Worm (Caenorhabditis elegans): ENCODE results near the gene irld-64.

irld-64 gene

DNA sequence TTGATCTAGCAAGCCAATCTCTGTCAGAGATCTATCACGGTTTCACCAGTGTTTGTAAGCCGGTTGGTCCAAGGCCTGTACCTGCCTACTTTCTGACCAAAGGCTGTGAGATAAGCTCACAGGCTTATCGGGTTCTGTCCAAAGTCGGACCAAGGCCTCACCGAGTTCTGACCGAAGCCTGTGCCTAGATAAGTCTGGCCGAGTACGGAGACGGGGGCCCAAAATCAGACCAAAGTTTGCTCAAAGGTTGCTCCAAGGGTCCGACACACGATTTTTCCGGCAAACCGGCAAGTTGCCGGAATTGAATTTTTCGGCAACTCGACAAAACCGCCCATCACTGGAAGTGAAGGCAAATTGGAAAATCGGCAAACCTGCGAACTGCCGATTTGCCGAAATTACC, 1.2 kb upstream of the irld-64 start:
- TF ChIP-seq odd-2 (tag; optimal IDR thresholded peaks at IDR 0.05) (no peak), fkh-10 (GFP tag; optimal IDR thresholded peaks at IDR 0.05) (no peak), hlh-8 (tag; optimal IDR thresholded peaks at IDR 0.05) (no peak), pha-2 (tag; optimal IDR thresholded peaks at IDR 0.05) (no peak), F13H6.1 (tag; optimal IDR thresholded peaks at IDR 0.05) (no peak), ceh-9 (tag; optimal IDR thresholded peaks at IDR 0.05) (no peak), ceh-14 (tag; optimal IDR thresholded peaks at IDR 0.05) (no peak), npax-4 (tag; optimal IDR thresholded peaks at IDR 0.05) (no peak), ceh-22 (tag; optimal IDR thresholded peaks at IDR 0.05) (no peak), sox-4 (tag; optimal IDR thresholded peaks at IDR 0.05) (no peak), C08G9.2 (tag; optimal IDR thresholded peaks at IDR 0.05) (no peak), pha-4 (tag; optimal IDR thresholded peaks at IDR 0.05) (no peak), sdc-2 (tag; optimal IDR thresholded peaks at IDR 0.05) (no peak), ahr-1 (tag; optimal IDR thresholded peaks at IDR 0.05) (no peak), mec-3 (tag; optimal IDR thresholded peaks at IDR 0.05; ENCODE audit: borderline replicate concordance) (no peak), ceh-31 (tag; optimal IDR thresholded peaks at IDR 0.05) (no peak), nhr-11 (tag; optimal IDR thresholded peaks at IDR 0.05) (no peak), hlh-13 (GFP tag; optimal IDR thresholded peaks at IDR 0.05) (no peak)

DNA sequence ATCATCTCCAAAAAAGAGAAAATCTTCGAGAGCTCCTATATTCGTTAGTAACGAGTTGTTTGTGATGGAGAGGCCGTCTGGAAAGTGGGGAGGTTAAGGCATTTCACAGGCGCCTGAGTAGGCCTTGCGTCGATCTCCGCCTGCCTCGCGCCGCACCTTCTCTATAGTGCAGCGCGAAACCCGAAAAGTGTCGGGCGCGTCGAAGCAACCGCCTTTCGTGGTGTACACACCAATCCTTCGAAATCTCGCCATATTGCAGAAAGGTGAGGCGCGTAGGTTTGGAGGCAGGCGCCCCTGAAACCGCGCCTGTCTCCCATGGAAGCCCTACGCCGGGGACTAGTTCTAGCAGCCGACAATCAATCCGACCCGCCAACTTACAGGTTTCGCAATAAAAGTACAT, 553 bp downstream of the irld-64 start:
- TF ChIP-seq hlh-15 (tag; optimal IDR thresholded peaks at IDR 0.05) (no peak), sox-2 (GFP tag; IDR thresholded peaks at IDR 0.05) (no peak), pros-1 (tag; optimal IDR thresholded peaks at IDR 0.05) (no peak), fkh-10 (GFP tag; optimal IDR thresholded peaks at IDR 0.05) (no peak), ceh-45 (GFP tag; IDR thresholded peaks at IDR 0.05) (no peak), elt-4 (tag; optimal IDR thresholded peaks at IDR 0.05) (no peak)

DNA sequence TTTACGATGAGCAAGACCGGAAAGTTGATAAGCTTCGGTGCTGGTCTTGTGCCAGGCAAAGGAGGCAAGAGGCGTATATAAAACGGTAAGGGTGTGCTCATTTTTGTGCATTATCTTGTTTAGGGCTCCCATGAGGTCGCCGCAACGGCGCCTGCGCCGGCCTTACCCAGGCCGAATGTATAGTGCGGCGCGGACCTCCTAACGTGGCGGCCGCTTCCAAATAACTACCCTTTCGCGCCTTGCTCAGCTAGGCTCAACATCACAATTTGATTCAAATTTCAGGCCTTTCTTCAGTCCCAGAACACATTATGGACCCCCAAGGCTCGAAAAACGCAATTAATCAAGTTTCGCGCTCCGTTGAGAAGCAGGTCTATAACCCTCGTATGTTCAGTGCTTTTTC, 2.9 kb downstream of the irld-64 start, which contains the start of the genes ZK355.3 and ZK355.8:
Gene ZK355.3 (minus strand): TSS at position 101 of the 400 bp plus-strand sequence.
Gene ZK355.8 (plus strand): TSS at position 272 of the 400 bp plus-strand sequence.
- TF ChIP-seq ref-2 (tag; optimal IDR thresholded peaks at IDR 0.05) (no peak), ceh-6 (GFP tag; optimal IDR thresholded peaks at IDR 0.05) (no peak), fkh-10 (GFP tag; optimal IDR thresholded peaks at IDR 0.05) (no peak), sox-2 (GFP tag; IDR thresholded peaks at IDR 0.05) (no peak), ceh-30 (tag; optimal IDR thresholded peaks at IDR 0.05) (no peak), rnt-1 (tag; optimal IDR thresholded peaks at IDR 0.05) (no peak), elt-2 (tag; optimal IDR thresholded peaks at IDR 0.05) (no peak), pag-3 (tag; optimal IDR thresholded peaks at IDR 0.05; ENCODE audit: borderline replicate concordance) (no peak)

DNA sequence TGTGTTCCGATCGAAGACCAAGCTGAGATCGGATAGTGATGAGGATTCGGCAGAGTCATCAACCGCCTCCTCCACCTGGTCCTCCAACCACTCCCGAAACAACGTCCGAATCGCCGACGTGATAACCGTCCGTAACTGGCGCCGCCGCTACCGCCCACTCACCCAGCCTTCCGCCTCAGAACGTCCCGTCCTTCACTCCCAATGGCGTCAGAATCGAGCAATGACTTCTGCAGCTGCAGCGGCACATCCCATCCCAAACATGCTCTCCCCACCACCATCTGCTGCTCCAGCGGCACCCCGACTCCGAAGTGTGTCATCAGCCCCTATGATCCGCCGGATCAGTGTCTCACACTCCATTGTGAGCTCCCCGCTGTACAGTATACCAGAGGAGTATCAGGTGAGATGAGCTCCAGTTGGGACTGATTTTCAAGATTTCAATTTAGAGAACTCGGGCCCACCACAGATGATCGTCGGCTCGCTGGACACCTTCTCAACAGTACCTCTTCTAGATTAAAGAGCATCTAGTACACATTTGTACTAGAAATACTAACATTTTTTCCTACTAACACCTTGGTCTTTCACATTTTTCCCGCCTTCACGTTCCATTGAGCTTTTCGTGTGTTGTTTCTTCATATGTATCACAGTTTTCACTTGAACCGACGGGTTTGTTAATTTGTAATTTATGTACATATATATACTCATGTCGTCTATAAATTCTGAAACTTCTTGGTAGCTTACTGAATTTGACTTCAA, 4.4 kb downstream of the irld-64 start:
- no peak for TF ChIP-seq pha-4 (tag; optimal IDR thresholded peaks at IDR 0.05)
- TF ChIP-seq ceh-9 (tag; optimal IDR thresholded peaks at IDR 0.05) = no peak
- no peak for TF ChIP-seq hlh-30 (tag; optimal IDR thresholded peaks at IDR 0.05; ENCODE audit: insufficient read depth)
- TF ChIP-seq hlh-15 (tag; optimal IDR thresholded peaks at IDR 0.05) = no peak
- TF ChIP-seq ceh-31 (tag; optimal IDR thresholded peaks at IDR 0.05) = no peak
- no peak for TF ChIP-seq dve-1 (tag; optimal IDR thresholded peaks at IDR 0.05)
- no peak for TF ChIP-seq C08G9.2 (tag; optimal IDR thresholded peaks at IDR 0.05)
- no peak for TF ChIP-seq pqm-1 (tag; optimal IDR thresholded peaks at IDR 0.05)
- no peak for TF ChIP-seq syd-9 (tag; optimal IDR thresholded peaks at IDR 0.05)
- no peak for TF ChIP-seq nhr-232 (tag; optimal IDR thresholded peaks at IDR 0.05)
- no peak for TF ChIP-seq fax-1 (tag; optimal IDR thresholded peaks at IDR 0.05)
- TF ChIP-seq unc-3 (GFP tag; conservative IDR thresholded peaks at IDR 0.05) = no peak
- TF ChIP-seq unc-3 (tag; optimal IDR thresholded peaks at IDR 0.05) = no peak
- no peak for TF ChIP-seq ama-1 (optimal IDR thresholded peaks at IDR 0.05)

Measured in whole organism, late embryonic.